Worm (Caenorhabditis elegans) whole organism, mixed stage, embryonic: ENCODE results near the gene Y73B6BL.37.

Experiments used
- elt-1 ChIP-seq: sonication (generic microtip); optimal IDR thresholded peaks from 2 replicates; lab custom pipeline; 2017; ENCODE audit warnings: missing genetic modification characterization, mild to moderate bottlenecking, missing compliant biosample characterization, antibody characterized with exemption, moderate library complexity, borderline replicate concordance; ENCODE audit not compliant: insufficient read depth
- elt-3 ChIP-seq: fragments of 150-350 bp; optimal IDR thresholded peaks from 2 replicates; lab custom pipeline; 2014; ENCODE audit warnings: missing biosample characterization, missing genetic modification characterization
- hlh-1 ChIP-seq: fragments of 150-350 bp; optimal IDR thresholded peaks from 2 replicates; lab custom pipeline; 2014; ENCODE audit warnings: missing biosample characterization, missing genetic modification reagents, missing genetic modification characterization
- mab-5 ChIP-seq: fragments of 150-350 bp; optimal IDR thresholded peaks from 2 replicates; lab custom pipeline; 2014; ENCODE audit warnings: missing biosample characterization, missing genetic modification characterization
- mep-1 ChIP-seq: fragments of 150-350 bp; optimal IDR thresholded peaks from 2 replicates; lab custom pipeline; 2017; ENCODE audit warnings: missing biosample characterization, missing genetic modification reagents, missing genetic modification characterization, inconsistent platforms
- nhr-2 ChIP-seq: fragments of 150-350 bp; optimal IDR thresholded peaks from 2 replicates; lab custom pipeline; 2014; ENCODE audit warnings: missing biosample characterization, missing genetic modification characterization
- nhr-237 ChIP-seq: fragments of 150-350 bp; optimal IDR thresholded peaks from 2 replicates; lab custom pipeline; 2014; ENCODE audit warnings: missing biosample characterization, missing genetic modification characterization
- pha-4 ChIP-seq: fragments of 150-350 bp; optimal IDR thresholded peaks from 2 replicates; lab custom pipeline; 2018; ENCODE audit warnings: missing biosample characterization, missing genetic modification reagents, missing genetic modification characterization
- sptf-1 ChIP-seq: sonication (generic microtip); optimal IDR thresholded peaks from 2 replicates; lab custom pipeline; 2017; ENCODE audit warnings: mild to moderate bottlenecking, missing genetic modification characterization, moderate library complexity, missing compliant biosample characterization
- unc-39 ChIP-seq: fragments of 150-350 bp; optimal IDR thresholded peaks from 2 replicates; lab custom pipeline; 2014; ENCODE audit warnings: missing biosample characterization, missing genetic modification characterization
- unc-62 ChIP-seq: fragments of 150-350 bp; optimal IDR thresholded peaks from 2 replicates; lab custom pipeline; 2014; ENCODE audit warnings: missing biosample characterization, missing genetic modification reagents, missing genetic modification characterization

- no peak for TF ChIP-seq pha-4 (tag; lab: Kevin White, UChicago)
- TF ChIP-seq unc-39 (tag; lab: Kevin White, UChicago): no peak
- TF ChIP-seq sptf-1 (tag; lab: Kevin White, UChicago): no peak
- no peak for TF ChIP-seq unc-62
- TF ChIP-seq elt-1 (tag; lab: Kevin White, UChicago): no peak
- no peak for TF ChIP-seq nhr-237
- no peak for TF ChIP-seq mep-1
- no peak for TF ChIP-seq hlh-1
- no peak for TF ChIP-seq mab-5 (tag; lab: Kevin White, UChicago)
- TF ChIP-seq elt-3 (tag; lab: Kevin White, UChicago): no peak
- TF ChIP-seq nhr-2: no peak
These were observed 30.7 kb downstream of the Y73B6BL.37 start, which contains the start of gene C01G5.7 for ce11 chrIV:6517859-6518258.
